Fruit fly (Drosophila melanogaster): Measurements from ENCODE around the gene CG18258.
A peak's percentile ranks its signal among the peaks of the same experiment; 100 is the strongest.

The CG18258 gene

dm6 chrX:17229475-17230169 lies 17.5 kb downstream of the CG18258 start:
- TF ChIP-seq CG17801 (GFP tag; optimal IDR thresholded peaks at IDR 0.05; ENCODE audit: partially characterized antibody), result no peak

DNA sequence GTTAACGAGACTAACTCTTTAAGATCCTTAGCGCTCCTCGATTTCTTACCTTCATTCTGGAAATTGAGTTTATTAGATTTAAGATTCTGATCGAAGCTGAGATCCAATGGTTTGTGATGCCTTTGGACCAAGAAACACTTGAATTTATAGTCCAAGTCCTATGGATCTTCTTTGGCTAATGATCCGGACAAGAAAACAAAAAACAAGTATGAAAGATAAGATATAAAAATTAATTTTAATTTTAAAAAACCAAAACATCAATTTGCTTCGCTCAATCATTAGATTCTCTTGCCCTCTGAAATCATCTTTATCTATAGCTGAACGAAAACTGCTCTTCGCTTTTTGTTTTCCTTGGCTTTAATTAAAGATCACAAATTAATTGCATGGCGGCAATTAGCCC lies 18.8 kb downstream of the CG18258 start, which contains the start of gene CG10597:
Gene CG10597 (minus strand): TSS at position 101 of the 400 bp plus-strand sequence.
- no peak for TF ChIP-seq CG17801 (GFP tag; optimal IDR thresholded peaks at IDR 0.05; ENCODE audit: partially characterized antibody)

DNA sequence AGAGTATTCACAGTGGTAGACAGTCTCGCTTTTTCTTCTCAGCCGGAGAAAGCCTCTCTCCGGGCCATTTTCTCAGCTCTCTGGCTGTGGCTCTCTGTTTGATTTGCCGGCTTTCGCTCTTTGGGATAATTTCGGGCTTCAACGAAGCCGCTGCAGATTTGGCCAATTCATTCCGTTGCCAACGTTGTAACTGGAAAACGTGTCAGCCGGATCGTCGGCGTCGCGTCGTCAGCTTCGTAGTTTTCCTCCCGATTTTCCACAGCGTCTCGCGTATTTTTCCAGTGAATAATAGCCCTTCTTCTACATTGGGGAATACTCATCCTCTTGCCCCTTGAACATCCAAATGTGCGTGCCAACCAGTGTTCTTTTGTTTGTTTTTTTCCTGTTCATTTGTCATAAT lies 20.5 kb downstream of the CG18258 start, which contains the start of gene f:
Gene f (plus strand): TSS at position 301 of the 400 bp plus-strand sequence.
- no peak for TF ChIP-seq CG17801 (GFP tag; optimal IDR thresholded peaks at IDR 0.05; ENCODE audit: partially characterized antibody)

DNA sequence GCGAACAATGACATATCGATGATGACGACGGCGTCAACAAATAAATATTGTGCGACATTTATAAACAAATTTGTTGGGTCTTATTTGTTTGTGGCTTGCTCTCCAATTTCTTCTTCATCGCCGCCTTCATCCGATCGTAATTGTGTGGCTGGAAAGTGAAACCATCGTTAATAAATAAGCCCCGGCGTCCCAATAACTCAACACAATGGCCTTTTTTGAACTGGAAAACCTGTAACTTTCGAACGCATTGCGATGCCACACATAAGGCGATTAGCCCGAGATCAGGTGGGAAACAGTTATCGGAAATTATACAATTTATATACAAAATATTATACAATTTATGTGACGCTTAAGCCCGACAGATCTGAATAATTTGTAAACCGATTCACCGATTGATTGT lies 24.4 kb downstream of the CG18258 start:
- TF ChIP-seq CG17801 (GFP tag; optimal IDR thresholded peaks at IDR 0.05; ENCODE audit: partially characterized antibody), result no peak

DNA sequence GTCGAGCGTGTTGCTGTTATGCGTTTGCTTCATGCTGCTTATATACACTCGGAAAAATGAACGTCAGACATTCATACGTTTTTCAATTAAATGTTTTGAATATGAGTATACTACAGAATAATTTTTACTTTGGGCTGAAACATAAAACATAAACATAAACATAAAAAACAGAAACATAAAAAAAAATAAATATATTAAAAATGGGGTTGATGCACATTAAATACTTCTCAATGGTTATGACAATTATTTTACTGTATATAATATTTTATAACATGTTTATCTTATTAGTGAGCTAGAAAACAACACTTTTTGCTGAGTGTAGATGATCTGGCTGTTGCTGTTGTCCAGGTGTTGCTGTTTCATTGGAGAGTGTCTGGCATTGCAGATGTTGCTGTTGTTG lies 25.3 kb downstream of the CG18258 start:
- no peak for TF ChIP-seq CG17801 (GFP tag; optimal IDR thresholded peaks at IDR 0.05; ENCODE audit: partially characterized antibody)

dm6 chrX:17244854-17245253 lies 32.7 kb downstream of the CG18258 start, which contains the start of gene CG8915:
CG8915 (minus strand) TSS chrX:17245001.
- peak; percentile 38 for TF ChIP-seq CG17801 (GFP tag; optimal IDR thresholded peaks at IDR 0.05; ENCODE audit: partially characterized antibody)

DNA sequence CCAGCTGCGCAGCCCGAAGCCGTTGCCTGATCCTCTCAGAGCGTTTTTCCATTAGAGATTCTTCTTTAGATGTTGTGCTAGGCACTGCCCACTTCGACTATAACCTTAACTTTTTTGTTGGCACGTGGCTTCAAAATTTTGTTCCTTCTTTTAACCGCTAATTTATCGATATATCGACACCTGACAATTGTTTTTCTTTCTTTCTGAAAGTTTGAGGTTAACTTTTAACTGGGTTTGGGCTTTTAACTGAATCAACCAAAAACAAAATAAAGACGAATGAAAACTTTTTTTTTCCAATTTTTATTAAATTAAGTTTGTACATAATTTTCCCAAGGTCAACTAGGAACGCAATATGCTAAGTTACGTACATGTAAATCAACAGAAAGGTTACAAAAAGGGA lies 34.8 kb downstream of the CG18258 start, which contains the start of gene CG42854:
Gene CG42854 (minus strand): TSS at position 101 of the 400 bp plus-strand sequence.
- no peak for TF ChIP-seq CG17801 (GFP tag; optimal IDR thresholded peaks at IDR 0.05; ENCODE audit: partially characterized antibody)

- peak; percentile 16 for TF ChIP-seq CG17801 (GFP tag; optimal IDR thresholded peaks at IDR 0.05; ENCODE audit: partially characterized antibody)
These were observed 37.2 kb downstream of the CG18258 start, which contains the start of gene CG8675 for dm6 chrX:17249326-17249725. CG8675 (minus strand) TSS chrX:17249502.

- no peak for TF ChIP-seq CG17801 (GFP tag; optimal IDR thresholded peaks at IDR 0.05; ENCODE audit: partially characterized antibody)
These were observed 42.0 kb downstream of the CG18258 start for dm6 chrX:17254094-17254493.

- no peak for TF ChIP-seq CG17801 (GFP tag; optimal IDR thresholded peaks at IDR 0.05; ENCODE audit: partially characterized antibody)
These were observed 43.6 kb downstream of the CG18258 start for dm6 chrX:17255677-17256076.

DNA sequence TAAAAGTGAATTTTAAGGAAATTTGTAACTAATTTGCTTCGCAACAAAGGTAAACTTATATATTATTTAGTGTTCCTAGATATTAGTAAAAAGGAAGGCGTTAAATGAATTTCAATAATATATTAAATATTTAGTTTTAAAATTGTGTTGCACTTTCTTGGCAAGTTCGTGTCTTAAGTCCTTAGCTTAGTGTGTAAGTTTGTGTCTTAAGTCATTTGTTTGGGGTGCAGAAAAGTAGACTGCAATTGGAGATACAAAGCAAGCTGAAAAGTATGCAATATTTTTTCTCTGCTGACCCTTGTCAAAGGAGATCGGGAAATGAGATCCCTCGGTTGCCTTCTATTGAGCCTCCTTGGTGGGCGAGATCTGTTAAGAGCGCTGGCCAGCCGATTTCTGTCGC lies 49.9 kb downstream of the CG18258 start:
- no peak for TF ChIP-seq CG17801 (GFP tag; optimal IDR thresholded peaks at IDR 0.05; ENCODE audit: partially characterized antibody)

Measured in ovary, adult (tissue).